ENCODE assay signal across 2 worm cellular contexts in genomic region chrII:6269805-6270414, ce11.
TF ChIP-seq lines count a peak whose summit lies in the region.

TSS of gene F13H8.2 (plus strand) at chrII:6270364.

TF ChIP-seq in whole organism, L1 larva, 84 proteins besides CTCF, POLR2A, EP300 and RAD21 (continued from another document):
- TF ChIP-seq elt-3 (tag; optimal IDR thresholded peaks at IDR 0.05; lab: Kevin White, UChicago) (peak in 2 of 6 experiments; percentile 55), rnt-1 (tag; optimal IDR thresholded peaks at IDR 0.05; lab: Kevin White, UChicago) (peak; percentile 88), efl-3 (GFP tag; optimal IDR thresholded peaks at IDR 0.05; lab: Kevin White, UChicago) (no peak), ceh-82 (tag; optimal IDR thresholded peaks at IDR 0.05; lab: Kevin White, UChicago) (peak; percentile 74 to 78 (median 75)), aha-1 (tag; optimal IDR thresholded peaks at IDR 0.05; lab: Kevin White, UChicago) (no peak), egl-13 (tag; optimal IDR thresholded peaks at IDR 0.05; lab: Kevin White, UChicago) (peak; percentile 81), mab-9 (GFP tag; IDR thresholded peaks at IDR 0.05; lab: Robert Waterston, UW) (peak; percentile 83), fos-1 (tag; optimal IDR thresholded peaks at IDR 0.05; lab: Kevin White, UChicago) (peak; percentile 51), lin-13 (GFP tag; optimal IDR thresholded peaks at IDR 0.05; lab: Kevin White, UChicago) (peak; percentile 56), nhr-76 (tag; optimal IDR thresholded peaks at IDR 0.05; lab: Kevin White, UChicago) (no peak), mdl-1 (tag; optimal IDR thresholded peaks at IDR 0.05; lab: Kevin White, UChicago) (peak in 1 of 2 experiments; percentile 75), snu-23 (GFP tag; optimal IDR thresholded peaks at IDR 0.05; lab: Kevin White, UChicago) (peak; percentile 86), sup-37 (GFP tag; optimal IDR thresholded peaks at IDR 0.05; lab: Kevin White, UChicago) (no peak), hpl-2 (GFP tag; optimal IDR thresholded peaks at IDR 0.05; lab: Kevin White, UChicago) (no peak), fkh-8 (tag; optimal IDR thresholded peaks at IDR 0.05; lab: Kevin White, UChicago) (peak; percentile 68), nhr-77 (tag; optimal IDR thresholded peaks at IDR 0.05; lab: Kevin White, UChicago) (peak; percentile 62), lin-15B (tag; optimal IDR thresholded peaks at IDR 0.05; lab: Kevin White, UChicago) (peak; percentile 70), nhr-85 (tag; lab: Kevin White, UChicago) (peak; percentile 88), nhr-20 (tag; optimal IDR thresholded peaks at IDR 0.05; lab: Kevin White, UChicago) (peak; percentile 84), irx-1 (tag; optimal IDR thresholded peaks at IDR 0.05; lab: Kevin White, UChicago) (peak; percentile 58), elt-2 (tag; optimal IDR thresholded peaks at IDR 0.05; lab: Kevin White, UChicago) (peak; percentile 37), C16A3.4 (tag; optimal IDR thresholded peaks at IDR 0.05; lab: Kevin White, UChicago) (peak; percentile 80), unc-30 (tag; optimal IDR thresholded peaks at IDR 0.05; lab: Kevin White, UChicago) (no peak), nhr-237 (tag; optimal IDR thresholded peaks at IDR 0.05; lab: Kevin White, UChicago) (no peak)
TF ChIP-seq in whole organism, L1 larva: peak in this region for 53.

TF ChIP-seq in whole organism, young adult, 124 proteins besides CTCF, POLR2A, EP300 and RAD21 (continued from another document):
- TF ChIP-seq tbp1 (GFP tag; optimal IDR thresholded peaks at IDR 0.05; lab: Kevin White, UChicago) (peak; percentile 52), athp-1 (tag; optimal IDR thresholded peaks at IDR 0.05; lab: Kevin White, UChicago) (no peak), ZK185.1 (tag; optimal IDR thresholded peaks at IDR 0.05; lab: Kevin White, UChicago; ENCODE audit: poor library complexity, severe bottlenecking) (no peak), madf-6 (GFP tag; IDR thresholded peaks at IDR 0.05; lab: Robert Waterston, UW) (peak; percentile 82), F37B4.10 (GFP tag; IDR thresholded peaks at IDR 0.05; lab: Robert Waterston, UW) (no peak), cebp-1 (GFP tag; IDR thresholded peaks at IDR 0.05; lab: Robert Waterston, UW) (peak; percentile 48; the same call in 1 of the 2 replicates), cebp-1 (tag; optimal IDR thresholded peaks at IDR 0.05; lab: Kevin White, UChicago) (no peak), B0019.2 (GFP tag; conservative IDR thresholded peaks at IDR 0.05; lab: Robert Waterston, UW) (peak; percentile 84), nhr-179 (tag; optimal IDR thresholded peaks at IDR 0.05; lab: Kevin White, UChicago) (no peak), F55B11.4 (tag; optimal IDR thresholded peaks at IDR 0.05; lab: Kevin White, UChicago; ENCODE audit: borderline replicate concordance, insufficient read depth) (no peak), zim-3 (tag; optimal IDR thresholded peaks at IDR 0.05; lab: Kevin White, UChicago) (peak; percentile 2), ztf-28 (GFP tag; IDR thresholded peaks at IDR 0.05; lab: Robert Waterston, UW) (peak; percentile 95), F39B2.1 (GFP tag; IDR thresholded peaks at IDR 0.05; lab: Robert Waterston, UW) (no peak), nhr-120 (GFP tag; IDR thresholded peaks at IDR 0.05; lab: Robert Waterston, UW) (no peak), zfh-2 (GFP tag; conservative IDR thresholded peaks at IDR 0.05; lab: Robert Waterston, UW) (0 out of 2 replicates have a peak, but pooled peaks have one; percentile 18), nfya-1 (tag; optimal IDR thresholded peaks at IDR 0.05; lab: Kevin White, UChicago; ENCODE audit: borderline replicate concordance, insufficient read depth) (no peak), nhr-90 (tag; optimal IDR thresholded peaks at IDR 0.05; lab: Kevin White, UChicago) (no peak), dpl-1 (GFP tag; optimal IDR thresholded peaks at IDR 0.05; lab: Kevin White, UChicago) (peak; percentile 68), dox-1 (GFP tag; IDR thresholded peaks at IDR 0.05; lab: Robert Waterston, UW) (peak; percentile 96)
